Fruit fly (Drosophila melanogaster): ENCODE measurements around the gene Ccp84Af.

The Ccp84Af gene

dm6 chr3R:6678480-6678879 lies 11.6 kb downstream of the Ccp84Af start, which contains the start of gene lab (continued):
- no peak for TF ChIP-seq fu2 (GFP tag; optimal IDR thresholded peaks at IDR 0.05)
- TF ChIP-seq usp (GFP tag; optimal IDR thresholded peaks at IDR 0.05) = no peak
- TF ChIP-seq CG8089 (GFP tag; optimal IDR thresholded peaks at IDR 0.05) = no peak
- no peak for TF ChIP-seq CG6175 (GFP tag; IDR thresholded peaks at IDR 0.05)
- TF ChIP-seq Myb (GFP tag; optimal IDR thresholded peaks at IDR 0.05) = no peak
- peak; percentile 89 for TF ChIP-seq Deaf1 (tag; optimal IDR thresholded peaks at IDR 0.05)
- TF ChIP-seq tx (GFP tag; optimal IDR thresholded peaks at IDR 0.05) = no peak
- TF ChIP-seq gce (GFP tag; IDR thresholded peaks at IDR 0.05) = no peak
- no peak for TF ChIP-seq CG18476 (GFP tag; optimal IDR thresholded peaks at IDR 0.05)
- no peak for TF ChIP-seq tna (GFP tag; IDR thresholded peaks at IDR 0.05; ENCODE audit: partially characterized antibody)
- no peak for TF ChIP-seq CG2678 (tag; optimal IDR thresholded peaks at IDR 0.05)
- TF ChIP-seq CG12219 (GFP tag; optimal IDR thresholded peaks at IDR 0.05) = no peak
- peak; percentile 89 for TF ChIP-seq CG8478 (optimal IDR thresholded peaks at IDR 0.05)
- TF ChIP-seq CG16815 (GFP tag; optimal IDR thresholded peaks at IDR 0.05) = no peak
- no peak for TF ChIP-seq CG2120 (GFP tag; optimal IDR thresholded peaks at IDR 0.05)
- TF ChIP-seq pros (GFP tag; optimal IDR thresholded peaks at IDR 0.05) = peak; percentile 33
- TF ChIP-seq CG10431 (GFP tag; optimal IDR thresholded peaks at IDR 0.05) = no peak
- TF ChIP-seq ems (GFP tag; optimal IDR thresholded peaks at IDR 0.05) = no peak
- TF ChIP-seq luna (GFP tag; optimal IDR thresholded peaks at IDR 0.05) = no peak
- TF ChIP-seq bsh (GFP tag; optimal IDR thresholded peaks at IDR 0.05) = no peak
- no peak for TF ChIP-seq NfI (GFP tag; optimal IDR thresholded peaks at IDR 0.05)
- TF ChIP-seq CG15269 (tag; optimal IDR thresholded peaks at IDR 0.05) = no peak
- peak; percentile 10 for TF ChIP-seq odd (GFP tag; optimal IDR thresholded peaks at IDR 0.05)
- no peak for TF ChIP-seq kah (GFP tag; optimal IDR thresholded peaks at IDR 0.05)
- TF ChIP-seq chm (GFP tag; IDR thresholded peaks at IDR 0.05) = peak; percentile 47; the same call in 1 of the 2 replicates
- no peak for TF ChIP-seq CG3281 (GFP tag; optimal IDR thresholded peaks at IDR 0.05)
- no peak for TF ChIP-seq CG3726 (GFP tag; IDR thresholded peaks at IDR 0.05)
- no peak for TF ChIP-seq NK7.1 (GFP tag; optimal IDR thresholded peaks at IDR 0.05)
- no peak for TF ChIP-seq Hr78 (GFP tag; optimal IDR thresholded peaks at IDR 0.05)
- TF ChIP-seq PHDP (tag; optimal IDR thresholded peaks at IDR 0.05) = no peak
- TF ChIP-seq CG11247 (GFP tag; IDR thresholded peaks at IDR 0.05) = no peak
- TF ChIP-seq p53 (GFP tag; optimal IDR thresholded peaks at IDR 0.05) = no peak
- no peak for TF ChIP-seq Lhr (GFP tag; optimal IDR thresholded peaks at IDR 0.05)
- TF ChIP-seq Atf6 (GFP tag; IDR thresholded peaks at IDR 0.05) = no peak
- TF ChIP-seq repo (GFP tag; optimal IDR thresholded peaks at IDR 0.05) = no peak
- TF ChIP-seq ac (GFP tag; optimal IDR thresholded peaks at IDR 0.05) = no peak
- no peak for TF ChIP-seq CG12769 (tag; optimal IDR thresholded peaks at IDR 0.05)
- no peak for TF ChIP-seq insv (GFP tag; optimal IDR thresholded peaks at IDR 0.05)
- TF ChIP-seq CG13123 (GFP tag; optimal IDR thresholded peaks at IDR 0.05) = no peak
- no peak for TF ChIP-seq CG17361 (GFP tag; IDR thresholded peaks at IDR 0.05)
- TF ChIP-seq disco-r (GFP tag; optimal IDR thresholded peaks at IDR 0.05) = no peak
- TF ChIP-seq kay (GFP tag; optimal IDR thresholded peaks at IDR 0.05) = peak; percentile 76
- no peak for TF ChIP-seq D19B (GFP tag; optimal IDR thresholded peaks at IDR 0.05)
- no peak for TF ChIP-seq HmgD (GFP tag; optimal IDR thresholded peaks at IDR 0.05)
- TF ChIP-seq CG1233 (GFP tag; optimal IDR thresholded peaks at IDR 0.05) = no peak
- no peak for TF ChIP-seq emc (GFP tag; optimal IDR thresholded peaks at IDR 0.05)
- TF ChIP-seq lov (optimal IDR thresholded peaks at IDR 0.05) = no peak
- no peak; the same call in 2 of the 3 replicates for TF ChIP-seq lov (GFP tag; IDR thresholded peaks at IDR 0.05)
- TF ChIP-seq inv (GFP tag; IDR thresholded peaks at IDR 0.05; ENCODE audit: partially characterized antibody) = no peak
- peak; percentile 24 for TF ChIP-seq oc (tag; optimal IDR thresholded peaks at IDR 0.05)
- TF ChIP-seq chif (GFP tag; optimal IDR thresholded peaks at IDR 0.05) = peak in 1 of 2 experiments; percentile 15
- no peak for TF ChIP-seq CG17612 (GFP tag; IDR thresholded peaks at IDR 0.05)
